Worm (Caenorhabditis elegans): Measurements from ENCODE around the gene abts-4.

Gene abts-4

ce11 chrX:6788965-6789573 lies 27.5 kb upstream of the abts-4 start, which contains the start of gene sgca-1 (continued):
- TF ChIP-seq nhr-6 (tag; optimal IDR thresholded peaks at IDR 0.05) (no peak), pqm-1 (tag; optimal IDR thresholded peaks at IDR 0.05) (peak; percentile 35), F44E2.7 (GFP tag; IDR thresholded peaks at IDR 0.05) (no peak), php-3 (GFP tag; IDR thresholded peaks at IDR 0.05) (peak; percentile 92), hlh-30 (tag; optimal IDR thresholded peaks at IDR 0.05; ENCODE audit: insufficient read depth) (peak; percentile 63), daf-19 (GFP tag; conservative IDR thresholded peaks at IDR 0.05) (no peak), dve-1 (tag; optimal IDR thresholded peaks at IDR 0.05; ENCODE audit: insufficient read depth) (peak; percentile 78), mep-1 (tag; optimal IDR thresholded peaks at IDR 0.05) (peak; percentile 13), Y75B8A.6 (GFP tag; IDR thresholded peaks at IDR 0.05) (no peak), T20F7.1 (GFP tag; optimal IDR thresholded peaks at IDR 0.05) (peak; percentile 41), daf-16 (GFP tag; optimal IDR thresholded peaks at IDR 0.05) (peak in 1 of 2 experiments; percentile 31), daf-16 (tag; optimal IDR thresholded peaks at IDR 0.05) (peak; percentile 85), nhr-28 (tag; optimal IDR thresholded peaks at IDR 0.05) (peak; percentile 93), mdt-29 (GFP tag; IDR thresholded peaks at IDR 0.05) (0 out of 2 replicates have a peak, but pooled peaks have one; percentile 21), F37D6.2 (tag; optimal IDR thresholded peaks at IDR 0.05) (no peak), pha-4 (GFP tag; IDR thresholded peaks at IDR 0.05) (no peak), pha-4 (tag; optimal IDR thresholded peaks at IDR 0.05) (no peak), ceh-44 (GFP tag; IDR thresholded peaks at IDR 0.05) (no peak), unc-39 (tag; optimal IDR thresholded peaks at IDR 0.05) (no peak), nhr-111 (GFP tag; optimal IDR thresholded peaks at IDR 0.05) (no peak), dmd-8 (GFP tag; IDR thresholded peaks at IDR 0.05) (no peak), T26A8.4 (GFP tag; IDR thresholded peaks at IDR 0.05) (no peak), fos-1 (tag; optimal IDR thresholded peaks at IDR 0.05) (no peak), madf-5 (GFP tag; IDR thresholded peaks at IDR 0.05) (no peak), mxl-3 (GFP tag; optimal IDR thresholded peaks at IDR 0.05) (peak; percentile 1), ZK546.5 (tag; optimal IDR thresholded peaks at IDR 0.05) (no peak), Y105C5A.15 (GFP tag; IDR thresholded peaks at IDR 0.05) (no peak), ztf-7 (tag; optimal IDR thresholded peaks at IDR 0.05) (peak; percentile 6), nhr-77 (tag; optimal IDR thresholded peaks at IDR 0.05) (peak; percentile 71), daf-8 (GFP tag; IDR thresholded peaks at IDR 0.05) (no peak)

- TF ChIP-seq daf-19 (GFP tag; conservative IDR thresholded peaks at IDR 0.05) (no peak), lin-15B (tag; optimal IDR thresholded peaks at IDR 0.05) (no peak), ceh-82 (tag; optimal IDR thresholded peaks at IDR 0.05) (no peak), pqm-1 (tag; optimal IDR thresholded peaks at IDR 0.05) (peak; percentile 77), nhr-28 (tag; optimal IDR thresholded peaks at IDR 0.05) (peak; percentile 57), aly-2 (tag; optimal IDR thresholded peaks at IDR 0.05) (no peak), ZK337.2 (GFP tag; IDR thresholded peaks at IDR 0.05) (no peak), F49E8.2 (tag; optimal IDR thresholded peaks at IDR 0.05; ENCODE audit: borderline replicate concordance) (no peak), nhr-77 (tag; optimal IDR thresholded peaks at IDR 0.05) (peak; percentile 39), hlh-11 (tag; optimal IDR thresholded peaks at IDR 0.05) (peak; percentile 56), arid-1 (GFP tag; conservative IDR thresholded peaks at IDR 0.05) (no peak), lin-38 (GFP tag; IDR thresholded peaks at IDR 0.05) (no peak), dmd-6 (GFP tag; IDR thresholded peaks at IDR 0.05) (0 out of 2 replicates have a peak, but pooled peaks have one; percentile 31), vab-7 (GFP tag; IDR thresholded peaks at IDR 0.05) (no peak), unc-39 (tag; optimal IDR thresholded peaks at IDR 0.05) (no peak), hmg-1.1 (GFP tag; IDR thresholded peaks at IDR 0.05) (no peak), zfp-3 (GFP tag; conservative IDR thresholded peaks at IDR 0.05) (no peak), daf-8 (GFP tag; IDR thresholded peaks at IDR 0.05) (no peak), saeg-2 (GFP tag; IDR thresholded peaks at IDR 0.05) (no peak), ZK546.5 (tag; optimal IDR thresholded peaks at IDR 0.05) (no peak), lim-7 (GFP tag; IDR thresholded peaks at IDR 0.05) (no peak), set-16 (GFP tag; IDR thresholded peaks at IDR 0.05) (no peak), egl-27 (tag; optimal IDR thresholded peaks at IDR 0.05) (no peak), nhr-41 (GFP tag; IDR thresholded peaks at IDR 0.05) (no peak), jun-1 (tag; optimal IDR thresholded peaks at IDR 0.05) (no peak), duxl-1 (tag; optimal IDR thresholded peaks at IDR 0.05; ENCODE audit: poor library complexity) (no peak), dve-1 (tag; optimal IDR thresholded peaks at IDR 0.05; ENCODE audit: insufficient read depth) (peak; percentile 40), R02D3.7 (tag; optimal IDR thresholded peaks at IDR 0.05) (no peak), daf-16 (GFP tag; optimal IDR thresholded peaks at IDR 0.05) (no peak), daf-16 (tag; optimal IDR thresholded peaks at IDR 0.05) (peak; percentile 79)
Measured at ce11 chrX:6784181-6784580, 22.6 kb upstream of the abts-4 start, which contains the start of gene bgal-2. Gene bgal-2, plus strand, starts transcription at chrX:6784411.
